Fruit fly (Drosophila melanogaster): ENCODE results near the gene milt.

milt gene

DNA sequence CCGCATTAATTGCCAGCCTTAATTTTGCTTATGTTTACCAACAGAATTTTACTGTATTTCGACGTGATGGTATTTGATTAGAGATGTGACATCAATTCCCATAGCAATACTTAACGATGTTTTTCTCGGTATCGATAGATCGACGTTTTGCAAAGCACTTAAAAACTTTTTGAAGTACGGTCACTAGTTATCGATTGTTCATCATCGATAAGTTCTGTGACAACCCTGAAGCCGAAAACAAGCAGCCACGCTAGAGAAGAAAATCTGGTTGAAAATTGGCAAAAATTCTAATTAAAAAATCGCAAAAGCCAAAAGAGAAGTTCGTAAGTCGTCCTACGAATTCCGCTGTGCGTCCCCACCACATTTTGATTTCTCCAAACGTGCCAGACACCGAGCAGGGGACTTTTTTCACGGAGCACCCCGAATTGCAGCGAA lies 5.1 kb upstream of the milt start, which contains the start of the genes Rab30 and Caper (continued):
- TF ChIP-seq hbn (GFP tag; IDR thresholded peaks at IDR 0.05; ENCODE audit: partially characterized antibody) (peak; percentile 97), Sox102F (GFP tag; optimal IDR thresholded peaks at IDR 0.05) (no peak), CG9932 (GFP tag; IDR thresholded peaks at IDR 0.05) (peak; percentile 95), CG17568 (GFP tag; optimal IDR thresholded peaks at IDR 0.05) (peak; percentile 13), CG10462 (GFP tag; optimal IDR thresholded peaks at IDR 0.05) (no peak), shn (GFP tag; optimal IDR thresholded peaks at IDR 0.05) (peak; percentile 43), CG10979 (tag; optimal IDR thresholded peaks at IDR 0.05) (peak; percentile 21), vnd (GFP tag; IDR thresholded peaks at IDR 0.05; ENCODE audit: partially characterized antibody) (peak; percentile 98), CG13894 (tag; optimal IDR thresholded peaks at IDR 0.05) (peak; percentile 70), CG6654 (GFP tag; optimal IDR thresholded peaks at IDR 0.05) (no peak), CG7556 (GFP tag; optimal IDR thresholded peaks at IDR 0.05) (no peak), D19B (GFP tag; optimal IDR thresholded peaks at IDR 0.05) (no peak), CG32767 (GFP tag; IDR thresholded peaks at IDR 0.05) (no peak), HmgD (GFP tag; optimal IDR thresholded peaks at IDR 0.05) (peak; percentile 86), chn (GFP tag; optimal IDR thresholded peaks at IDR 0.05) (peak; percentile 71), CG8290 (GFP tag; optimal IDR thresholded peaks at IDR 0.05) (peak; percentile 61), CG8290 (tag; optimal IDR thresholded peaks at IDR 0.05) (peak in 1 of 2 experiments; percentile 87), CG34224 (GFP tag; IDR thresholded peaks at IDR 0.05; ENCODE audit: partially characterized antibody) (peak; percentile 99), kni (GFP tag; optimal IDR thresholded peaks at IDR 0.05) (no peak), Dfd (GFP tag; optimal IDR thresholded peaks at IDR 0.05) (no peak), Dad (GFP tag; optimal IDR thresholded peaks at IDR 0.05) (peak; percentile 41), wor (GFP tag; IDR thresholded peaks at IDR 0.05) (no peak), CG17612 (GFP tag; IDR thresholded peaks at IDR 0.05) (no peak), Poxn (GFP tag; IDR thresholded peaks at IDR 0.05) (no peak), sug (tag; optimal IDR thresholded peaks at IDR 0.05) (peak; percentile 67), Med (GFP tag) (peak; percentile 95), Ets65A (GFP tag) (peak; percentile 96), Lhr (GFP tag; optimal IDR thresholded peaks at IDR 0.05) (peak; percentile 54), NFAT (GFP tag; IDR thresholded peaks at IDR 0.05) (peak; percentile 88), bcd (GFP tag; optimal IDR thresholded peaks at IDR 0.05) (no peak), CG16863 (GFP tag; optimal IDR thresholded peaks at IDR 0.05) (peak; percentile 35), ttk (GFP tag; IDR thresholded peaks at IDR 0.05) (no peak), Xbp1 (GFP tag; optimal IDR thresholded peaks at IDR 0.05) (peak; percentile 63), Mes4 (GFP tag; optimal IDR thresholded peaks at IDR 0.05) (peak; percentile 25), Bteb2 (GFP tag; optimal IDR thresholded peaks at IDR 0.05) (peak; percentile 21), ham (GFP tag; IDR thresholded peaks at IDR 0.05) (no peak), CG30020 (tag; optimal IDR thresholded peaks at IDR 0.05) (peak; percentile 75), D (optimal IDR thresholded peaks at IDR 0.05) (no peak), D (GFP tag; optimal IDR thresholded peaks at IDR 0.05) (no peak), CG8765 (GFP tag; IDR thresholded peaks at IDR 0.05) (no peak; the same call in 1 of the 2 replicates), da (GFP tag; optimal IDR thresholded peaks at IDR 0.05) (no peak), CG10209 (GFP tag; optimal IDR thresholded peaks at IDR 0.05) (no peak), zfh2 (GFP tag; optimal IDR thresholded peaks at IDR 0.05) (peak; percentile 77), CG15479 (GFP tag; optimal IDR thresholded peaks at IDR 0.05) (no peak), Max (GFP tag; optimal IDR thresholded peaks at IDR 0.05) (peak; percentile 55), ems (GFP tag; optimal IDR thresholded peaks at IDR 0.05) (peak; percentile 54), CG18764 (GFP tag; optimal IDR thresholded peaks at IDR 0.05) (no peak), CG12104 (GFP tag; optimal IDR thresholded peaks at IDR 0.05) (peak; percentile 33), ro (GFP tag; IDR thresholded peaks at IDR 0.05) (no peak), disco-r (GFP tag; optimal IDR thresholded peaks at IDR 0.05) (no peak), CG10654 (GFP tag; optimal IDR thresholded peaks at IDR 0.05) (peak; percentile 46), CG15601 (tag; optimal IDR thresholded peaks at IDR 0.05) (peak; percentile 49), usp (GFP tag; optimal IDR thresholded peaks at IDR 0.05) (no peak)
